Fruit fly (Drosophila melanogaster) whole organism, wandering third instar larva: ENCODE data around the gene Timp.
A peak's percentile ranks its signal among the peaks of the same experiment; 100 is the strongest.

ENCODE experiments used
- CG32264 ChIP-seq: fragments of 200-800 bp; sonication (Bioruptor generic); optimal IDR thresholded peaks from 2 replicates; lab custom pipeline; 2016; ENCODE audit warnings: missing biosample characterization, missing genetic modification characterization
- CG9705 ChIP-seq: fragments of 200-800 bp; sonication (Bioruptor generic); optimal IDR thresholded peaks from 2 replicates; lab custom pipeline; 2018; ENCODE audit warnings: missing biosample characterization, mild to moderate bottlenecking, missing genetic modification characterization
- CrebA ChIP-seq: fragments of 200-800 bp; sonication (Bioruptor generic); optimal IDR thresholded peaks from 2 replicates; lab custom pipeline; 2016; ENCODE audit warnings: missing biosample characterization, mild to moderate bottlenecking, missing genetic modification characterization, borderline replicate concordance
- Dfd ChIP-seq: fragments of >200 bp; optimal IDR thresholded peaks from 2 replicates; lab custom pipeline; 2017; ENCODE audit warnings: missing biosample characterization, missing genetic modification characterization
- Dif ChIP-seq: fragments of 200-275, 200-300 bp; sonication (Bioruptor generic); optimal IDR thresholded peaks from 2 replicates; lab custom pipeline; 2018; ENCODE audit warnings: missing biosample characterization, missing genetic modification characterization; ENCODE audit not compliant: partially characterized antibody
- GATAd ChIP-seq: sonication (Bioruptor generic); optimal IDR thresholded peaks from 2 replicates; lab custom pipeline; 2016; ENCODE audit warnings: missing biosample characterization, missing genetic modification characterization
- HLH106 ChIP-seq: fragments of 200-800 bp; optimal IDR thresholded peaks from 3 replicates; lab custom pipeline; 2019; ENCODE audit warnings: missing biosample characterization, mild to moderate bottlenecking, missing genetic modification characterization, moderate library complexity
- Hnf4 ChIP-seq: fragments of 200-800 bp; sonication (Bioruptor generic); optimal IDR thresholded peaks from 2 replicates; lab custom pipeline; 2016; ENCODE audit warnings: missing biosample characterization, mild to moderate bottlenecking, missing genetic modification characterization
- Hr78 ChIP-seq: fragments of >200 bp; optimal IDR thresholded peaks from 2 replicates; lab custom pipeline; 2017; ENCODE audit warnings: missing biosample characterization, missing genetic modification characterization
- Hr83 ChIP-seq: fragments of 200-300 bp; sonication (Bioruptor generic); optimal IDR thresholded peaks from 2 replicates; lab custom pipeline; 2016; ENCODE audit warnings: missing biosample characterization, mild to moderate bottlenecking, missing genetic modification characterization, moderate library complexity; ENCODE audit not compliant: poor library complexity, severe bottlenecking
- Jra ChIP-seq: sonication (Bioruptor generic); optimal IDR thresholded peaks from 2 replicates; lab custom pipeline; 2016; ENCODE audit warnings: missing biosample characterization, missing genetic modification characterization
- Mio ChIP-seq: sonication (Bioruptor generic); optimal IDR thresholded peaks from 2 replicates; lab custom pipeline; 2016; ENCODE audit warnings: missing biosample characterization, missing genetic modification characterization
- Myc ChIP-seq: fragments of >200 bp; optimal IDR thresholded peaks from 2 replicates; lab custom pipeline; 2017
- N ChIP-seq: fragments of >200 bp; optimal IDR thresholded peaks from 2 replicates; lab custom pipeline; 2018; ENCODE audit warnings: missing biosample characterization, missing external identifiers, missing genetic modification characterization
- OdsH ChIP-seq: fragments of 200-800 bp; sonication (Bioruptor generic); optimal IDR thresholded peaks from 2 replicates; lab custom pipeline; 2016; ENCODE audit warnings: missing biosample characterization, mild to moderate bottlenecking, missing genetic modification characterization
- Rel ChIP-seq, 2 experiments: fragments of 200-800 bp; sonication (Bioruptor generic) in 1 of 2; optimal IDR thresholded peaks; 2 replicates in 1 of 2; 3 replicates in 1 of 2; lab custom pipeline; 2016 to 2019; ENCODE audit warnings: mild to moderate bottlenecking in 2 of 2, missing biosample characterization in 2 of 2, missing genetic modification characterization in 2 of 2, moderate library complexity in 1 of 2
- Sp1 ChIP-seq: fragments of 200-800 bp; sonication (Bioruptor generic); optimal IDR thresholded peaks from 3 replicates; lab custom pipeline; 2019; ENCODE audit warnings: missing biosample characterization, mild to moderate bottlenecking, missing genetic modification characterization, moderate library complexity
- Vsx2 ChIP-seq: fragments of 200-300, 225-300 bp; sonication (Bioruptor generic); optimal IDR thresholded peaks from 2 replicates; lab custom pipeline; 2018; ENCODE audit warnings: missing biosample characterization, missing genetic modification characterization; ENCODE audit not compliant: partially characterized antibody
- br ChIP-seq: fragments of 200-800 bp; sonication (Bioruptor generic); optimal IDR thresholded peaks from 2 replicates; lab custom pipeline; 2016; ENCODE audit warnings: missing biosample characterization, missing genetic modification characterization
- brk ChIP-seq: fragments of 200-800 bp; sonication (Bioruptor generic); optimal IDR thresholded peaks from 2 replicates; lab custom pipeline; 2016; ENCODE audit warnings: missing biosample characterization, mild to moderate bottlenecking, missing genetic modification characterization
- dmrt93B ChIP-seq: fragments of 200-800 bp; sonication (Bioruptor generic); optimal IDR thresholded peaks from 2 replicates; lab custom pipeline; 2018; ENCODE audit warnings: missing biosample characterization, mild to moderate bottlenecking, missing genetic modification characterization
- dsf ChIP-seq: sonication (Bioruptor generic); optimal IDR thresholded peaks from 2 replicates; lab custom pipeline; 2016; ENCODE audit warnings: missing biosample characterization, missing genetic modification characterization, borderline replicate concordance
- ey ChIP-seq: fragments of 200-800 bp; sonication (Bioruptor generic); optimal IDR thresholded peaks from 2 replicates; lab custom pipeline; 2016; ENCODE audit warnings: missing biosample characterization, missing genetic modification characterization
- foxo ChIP-seq, 2 experiments: fragments of 200-800 bp; sonication (Bioruptor generic); optimal IDR thresholded peaks; 2 replicates in 1 of 2; 3 replicates in 1 of 2; lab custom pipeline; 2016 to 2017; ENCODE audit warnings: missing biosample characterization in 2 of 2, missing genetic modification characterization in 2 of 2
- fru ChIP-seq: fragments of 200-800 bp; sonication (Bioruptor generic); optimal IDR thresholded peaks from 3 replicates; lab custom pipeline; 2016; ENCODE audit warnings: missing biosample characterization, mild to moderate bottlenecking, missing genetic modification characterization
- h ChIP-seq: fragments of 200-800 bp; sonication (Bioruptor generic); optimal IDR thresholded peaks from 3 replicates; lab custom pipeline; 2016; ENCODE audit warnings: missing biosample characterization, mild to moderate bottlenecking, missing genetic modification characterization
- jim ChIP-seq: fragments of 175-275, 200-325 bp; sonication (Bioruptor generic); optimal IDR thresholded peaks from 2 replicates; lab custom pipeline; 2016; ENCODE audit warnings: missing biosample characterization, mild to moderate bottlenecking, missing genetic modification characterization
- lola ChIP-seq: fragments of >200 bp; optimal IDR thresholded peaks from 2 replicates; lab custom pipeline; 2017; ENCODE audit warnings: missing biosample characterization, missing genetic modification characterization
- pan ChIP-seq: fragments of >200 bp; optimal IDR thresholded peaks from 2 replicates; lab custom pipeline; 2017
- psq ChIP-seq: fragments of 200-800 bp; sonication (Bioruptor generic); optimal IDR thresholded peaks from 3 replicates; lab custom pipeline; 2017; ENCODE audit warnings: missing biosample characterization, mild to moderate bottlenecking, missing genetic modification characterization, moderate library complexity
- rgr ChIP-seq: fragments of 200-800 bp; sonication (Bioruptor generic); optimal IDR thresholded peaks from 3 replicates; lab custom pipeline; 2016; ENCODE audit warnings: missing biosample characterization, mild to moderate bottlenecking, missing genetic modification characterization
- sage ChIP-seq: fragments of 200-800 bp; sonication (Bioruptor generic); optimal IDR thresholded peaks from 2 replicates; lab custom pipeline; 2016; ENCODE audit warnings: missing biosample characterization, mild to moderate bottlenecking, missing genetic modification characterization
- sv ChIP-seq: fragments of 200-800 bp; sonication (Bioruptor generic); optimal IDR thresholded peaks from 3 replicates; lab custom pipeline; 2016; ENCODE audit warnings: missing biosample characterization, missing genetic modification characterization
- usp ChIP-seq: fragments of >200 bp; optimal IDR thresholded peaks from 2 replicates; lab custom pipeline; 2017; ENCODE audit warnings: missing biosample characterization, missing genetic modification characterization
- woc ChIP-seq: sonication (Bioruptor generic); optimal IDR thresholded peaks from 2 replicates; lab custom pipeline; 2016; ENCODE audit warnings: missing biosample characterization, mild to moderate bottlenecking, missing genetic modification characterization

The Timp gene

dm6 chr3R:10212799-10213198, at the start of gene Timp:
Gene Timp (minus strand): TSS chr3R:10213007.
- TF ChIP-seq sage (no peak), foxo (GFP tag; optimal IDR thresholded peaks at IDR 0.05; lab: Kevin White, UChicago) (no peak), jim (GFP tag; lab: Kevin White, UChicago) (no peak), dmrt93B (GFP tag; lab: Kevin White, UChicago) (no peak), N (GFP tag; lab: Kevin White, UChicago) (no peak), Dfd (GFP tag; lab: Kevin White, UChicago) (no peak), h (GFP tag; lab: Kevin White, UChicago) (no peak), Hr83 (GFP tag; lab: Kevin White, UChicago) (no peak), HLH106 (tag; lab: Kevin White, UChicago) (no peak), OdsH (no peak), br (GFP tag; lab: Kevin White, UChicago) (no peak), Dif (GFP tag; lab: Kevin White, UChicago) (no peak)

dm6 chr3R:10261800-10262199, 49.0 kb upstream of the Timp start, which contains the start of the genes Sirt6 and pont:
Gene Sirt6 (minus strand): TSS chr3R:10261849.
Gene pont (plus strand): TSS chr3R:10262123.
- TF ChIP-seq woc (peak; percentile 61), br (GFP tag; lab: Kevin White, UChicago) (peak; percentile 62), foxo (GFP tag; optimal IDR thresholded peaks at IDR 0.05; lab: Kevin White, UChicago) (peak in 1 of 2 experiments; percentile 95), h (GFP tag; lab: Kevin White, UChicago) (peak; percentile 86), N (GFP tag; lab: Kevin White, UChicago) (no peak), OdsH (peak; percentile 90), Hnf4 (peak; percentile 77), lola (GFP tag; lab: Kevin White, UChicago) (no peak), rgr (GFP tag; lab: Kevin White, UChicago) (peak; percentile 89), Myc (lab: Kevin White, UChicago) (peak; percentile 40), dmrt93B (GFP tag; lab: Kevin White, UChicago) (peak; percentile 91), Sp1 (GFP tag; lab: Kevin White, UChicago) (peak; percentile 97), ey (GFP tag; lab: Kevin White, UChicago) (peak; percentile 63), CrebA (no peak), sage (peak; percentile 65), usp (GFP tag; lab: Kevin White, UChicago) (no peak), psq (peak; percentile 90), CG32264 (GFP tag; lab: Kevin White, UChicago) (no peak), Hr83 (GFP tag; lab: Kevin White, UChicago) (no peak), pan (no peak), sv (GFP tag; lab: Kevin White, UChicago) (peak; percentile 78), fru (GFP tag; lab: Kevin White, UChicago) (peak; percentile 84), HLH106 (tag; lab: Kevin White, UChicago) (peak; percentile 96), Dfd (GFP tag; lab: Kevin White, UChicago) (peak; percentile 90), CG9705 (GFP tag; lab: Kevin White, UChicago) (peak; percentile 67), Mio (GFP tag; lab: Kevin White, UChicago) (no peak), Vsx2 (no peak), Rel (GFP tag; optimal IDR thresholded peaks at IDR 0.05; lab: Kevin White, UChicago) (no peak), Rel (tag; optimal IDR thresholded peaks at IDR 0.05; lab: Kevin White, UChicago) (peak; percentile 61), GATAd (peak; percentile 45), brk (GFP tag; lab: Kevin White, UChicago) (peak; percentile 78), Jra (peak; percentile 41), dsf (GFP tag; lab: Kevin White, UChicago) (peak; percentile 69)

DNA sequence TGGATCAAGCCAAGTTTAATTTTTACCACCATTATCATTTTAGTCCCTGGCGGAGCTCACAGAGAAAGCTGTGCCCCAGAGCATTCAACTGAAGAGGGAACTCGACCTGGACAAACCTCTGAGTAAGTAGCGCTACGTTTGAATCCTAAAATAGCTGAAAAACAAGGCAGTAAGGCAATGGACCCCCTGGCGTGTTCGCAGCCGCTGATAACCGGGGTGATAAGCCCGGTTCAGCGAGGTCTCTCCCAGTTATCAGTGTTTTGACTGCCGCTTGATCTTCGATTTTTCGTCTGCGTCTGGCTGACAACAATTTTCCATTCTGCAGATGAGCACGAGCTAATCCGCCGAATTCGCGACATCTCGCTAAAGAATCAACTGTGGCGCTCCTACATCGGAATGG, 39.0 kb upstream of the Timp start:
- TF ChIP-seq CG32264 (GFP tag; lab: Kevin White, UChicago): no peak
- TF ChIP-seq pan: no peak
- no peak for TF ChIP-seq Hr78 (GFP tag; lab: Kevin White, UChicago)
- TF ChIP-seq rgr (GFP tag; lab: Kevin White, UChicago): no peak
- no peak for TF ChIP-seq Mio (GFP tag; lab: Kevin White, UChicago)
- no peak for TF ChIP-seq lola (GFP tag; lab: Kevin White, UChicago)
- no peak for TF ChIP-seq woc
- no peak for TF ChIP-seq GATAd
- TF ChIP-seq Dfd (GFP tag; lab: Kevin White, UChicago): no peak
- TF ChIP-seq CG9705 (GFP tag; lab: Kevin White, UChicago): no peak
- TF ChIP-seq psq: no peak
- TF ChIP-seq dmrt93B (GFP tag; lab: Kevin White, UChicago): no peak
- TF ChIP-seq CrebA: no peak
- TF ChIP-seq h (GFP tag; lab: Kevin White, UChicago): no peak
- TF ChIP-seq OdsH: no peak
- TF ChIP-seq Myc (lab: Kevin White, UChicago): no peak
- no peak for TF ChIP-seq sage
